Fruit fly (Drosophila melanogaster) whole organism, embryonic: ENCODE data around the gene CG10802.

Source experiments
- Kr ChIP-seq: fragments of 200-800 bp; sonication (Bioruptor generic); optimal IDR thresholded peaks from 2 replicates; lab custom pipeline; 2017; ENCODE audit warnings: missing biosample characterization, mild to moderate bottlenecking, missing genetic modification characterization
- dan ChIP-seq: fragments of 200-800 bp; sonication (Bioruptor generic); IDR thresholded peaks from 2 replicates; pipeline ENCODE4 v1.3.6; 2022; ENCODE audit warnings: missing biosample characterization, missing genetic modification characterization
- jumu ChIP-seq: fragments of 200-800 bp; sonication (Bioruptor generic); optimal IDR thresholded peaks from 3 replicates; lab custom pipeline; 2016; ENCODE audit warnings: missing biosample characterization, missing genetic modification characterization

dm6 chrX:3458491-3458890 lies 24.3 kb upstream of the CG10802 start:
- TF ChIP-seq dan (GFP tag; lab: Robert Waterston, UW) (no peak), Kr (GFP tag; lab: Kevin White, UChicago) (no peak), jumu (GFP tag; lab: Kevin White, UChicago) (no peak)
